Worm (Caenorhabditis elegans) whole organism, L1 larva: Measurements from ENCODE around the gene oig-3.

ENCODE experiments used
- C04F5.9 ChIP-seq: sonication (generic microtip); optimal IDR thresholded peaks from 2 replicates; lab custom pipeline; 2016; ENCODE audit warnings: missing genetic modification characterization, missing compliant biosample characterization
- C34B4.2 ChIP-seq: sonication (generic microtip); optimal IDR thresholded peaks from 2 replicates; lab custom pipeline; 2017; ENCODE audit warnings: mild to moderate bottlenecking, missing genetic modification characterization, missing compliant biosample characterization
- alr-1 ChIP-seq: fragments of 200-800 bp; sonication (Bioruptor generic); optimal IDR thresholded peaks from 2 replicates; lab custom pipeline; 2018; ENCODE audit warnings: borderline replicate concordance, mild to moderate bottlenecking, missing genetic modification characterization, missing compliant biosample characterization
- ama-1 ChIP-seq: fragments of 150-350 bp; optimal IDR thresholded peaks from 2 replicates; lab custom pipeline; 2014
- ceh-63 ChIP-seq: fragments of 200-800 bp; sonication (Bioruptor generic); optimal IDR thresholded peaks from 2 replicates; lab custom pipeline; 2018; ENCODE audit warnings: mild to moderate bottlenecking, missing genetic modification characterization, missing compliant biosample characterization
- dpl-1 ChIP-seq, 3 experiments: fragments of 150-350 bp in 2 of 3; sonication (generic microtip) in 1 of 3; optimal IDR thresholded peaks; 2 replicates each; lab custom pipeline; 2014 to 2017; ENCODE audit warnings: missing biosample characterization in 3 of 3, missing genetic modification characterization in 3 of 3, missing genetic modification reagents in 3 of 3
- efl-3 ChIP-seq: fragments of 200-800 bp; sonication (Bioruptor generic); optimal IDR thresholded peaks from 2 replicates; lab custom pipeline; 2018; ENCODE audit warnings: mild to moderate bottlenecking, missing genetic modification characterization, missing compliant biosample characterization
- egl-27 ChIP-seq, 2 experiments: fragments of 150-350 bp in 1 of 2; sonication (generic microtip); optimal IDR thresholded peaks; 3 replicates each; lab custom pipeline; 2017 to 2018; ENCODE audit warnings: missing biosample characterization in 2 of 2, missing genetic modification characterization in 2 of 2, missing genetic modification reagents in 2 of 2
- elt-3 ChIP-seq, 6 experiments: fragments of 150-350 bp in 1 of 6; sonication (generic microtip); optimal IDR thresholded peaks; 2 replicates each; lab custom pipeline; 2017 to 2018; ENCODE audit warnings: missing biosample characterization in 6 of 6, missing genetic modification characterization in 6 of 6, inconsistent platforms in 1 of 6
- fkh-10 ChIP-seq: sonication (generic microtip); optimal IDR thresholded peaks from 2 replicates; lab custom pipeline; 2017; ENCODE audit warnings: missing biosample characterization, missing genetic modification reagents, missing genetic modification characterization
- fkh-4 ChIP-seq: sonication (generic microtip); optimal IDR thresholded peaks from 2 replicates; lab custom pipeline; 2016; ENCODE audit warnings: missing compliant biosample characterization, missing genetic modification characterization, borderline replicate concordance
- fos-1 ChIP-seq: fragments of 150-350 bp; optimal IDR thresholded peaks from 2 replicates; lab custom pipeline; 2014; ENCODE audit warnings: missing biosample characterization, missing genetic modification characterization
- hpl-2 ChIP-seq: fragments of 150-350 bp; optimal IDR thresholded peaks from 2 replicates; lab custom pipeline; 2014; ENCODE audit warnings: missing biosample characterization, missing genetic modification reagents, missing genetic modification characterization
- irx-1 ChIP-seq: sonication (generic microtip); optimal IDR thresholded peaks from 2 replicates; lab custom pipeline; 2016; ENCODE audit warnings: missing genetic modification characterization, missing compliant biosample characterization
- isw-1 ChIP-seq: fragments of 200-800 bp; sonication (Bioruptor generic); IDR thresholded peaks from 2 replicates; pipeline ENCODE4 v1.3.6; 2022; ENCODE audit warnings: missing genetic modification characterization, missing compliant biosample characterization
- jun-1 ChIP-seq: fragments of 150-350 bp; optimal IDR thresholded peaks from 2 replicates; lab custom pipeline; 2014; ENCODE audit warnings: missing biosample characterization, missing genetic modification reagents, missing genetic modification characterization
- lin-39 ChIP-seq: fragments of 150-350 bp; optimal IDR thresholded peaks from 2 replicates; lab custom pipeline; 2014; ENCODE audit warnings: missing biosample characterization, missing genetic modification reagents, missing genetic modification characterization
- mef-2 ChIP-seq: fragments of 150-350 bp; optimal IDR thresholded peaks from 2 replicates; lab custom pipeline; 2014; ENCODE audit warnings: missing biosample characterization, missing genetic modification characterization
- mep-1 ChIP-seq: fragments of 150-350 bp; optimal IDR thresholded peaks from 2 replicates; lab custom pipeline; 2014; ENCODE audit warnings: missing biosample characterization, missing genetic modification characterization
- nhr-19 ChIP-seq: fragments of 200-800 bp; sonication (Bioruptor generic); conservative IDR thresholded peaks from 2 replicates; pipeline ENCODE4 v1.3.6; 2022; ENCODE audit warnings: missing genetic modification characterization, missing compliant biosample characterization
- nhr-20 ChIP-seq: sonication (generic microtip); optimal IDR thresholded peaks from 2 replicates; lab custom pipeline; 2016; ENCODE audit warnings: mild to moderate bottlenecking, missing genetic modification characterization, missing compliant biosample characterization
- nhr-76 ChIP-seq: sonication (generic microtip); optimal IDR thresholded peaks from 2 replicates; lab custom pipeline; 2017; ENCODE audit warnings: missing biosample characterization, missing genetic modification characterization
- nhr-85 ChIP-seq: sonication (generic microtip); peaks from one replicate; lab custom pipeline; 2016; ENCODE audit warnings: missing genetic modification characterization, inconsistent platforms, missing compliant biosample characterization
- nhr-90 ChIP-seq: sonication (generic microtip); optimal IDR thresholded peaks from 2 replicates; lab custom pipeline; 2016; ENCODE audit warnings: mild to moderate bottlenecking, missing genetic modification characterization, missing compliant biosample characterization; ENCODE audit not compliant: poor library complexity
- pax-3 ChIP-seq: fragments of 200-800 bp; sonication (Bioruptor generic); optimal IDR thresholded peaks from 2 replicates; lab custom pipeline; 2018; ENCODE audit warnings: mild to moderate bottlenecking, missing genetic modification characterization, moderate library complexity, missing compliant biosample characterization
- pqm-1 ChIP-seq: sonication (generic microtip); optimal IDR thresholded peaks from 3 replicates; lab custom pipeline; 2017; ENCODE audit warnings: missing biosample characterization, missing genetic modification characterization
- snpc-4 ChIP-seq: fragments of 150-350 bp; optimal IDR thresholded peaks from 2 replicates; lab custom pipeline; 2014; ENCODE audit warnings: missing biosample characterization, missing genetic modification characterization
- sox-4 ChIP-seq: sonication (generic microtip); optimal IDR thresholded peaks from 2 replicates; lab custom pipeline; 2016; ENCODE audit warnings: missing genetic modification characterization, missing compliant biosample characterization
- sup-37 ChIP-seq: fragments of 200-800 bp; sonication (Bioruptor generic); optimal IDR thresholded peaks from 2 replicates; lab custom pipeline; 2018; ENCODE audit warnings: mild to moderate bottlenecking, missing genetic modification characterization, missing compliant biosample characterization
- swsn-7 ChIP-seq: sonication (generic microtip); optimal IDR thresholded peaks from 2 replicates; lab custom pipeline; 2016; ENCODE audit warnings: missing genetic modification characterization, missing compliant biosample characterization
- tlp-1 ChIP-seq: fragments of 150-350 bp; optimal IDR thresholded peaks from 2 replicates; lab custom pipeline; 2014; ENCODE audit warnings: missing biosample characterization, missing genetic modification characterization
- unc-30 ChIP-seq: sonication (generic microtip); optimal IDR thresholded peaks from 2 replicates; lab custom pipeline; 2017; ENCODE audit warnings: missing biosample characterization, missing genetic modification characterization
- unc-86 ChIP-seq: sonication (generic microtip); optimal IDR thresholded peaks from 2 replicates; lab custom pipeline; 2016; ENCODE audit warnings: missing genetic modification characterization, missing compliant biosample characterization
- unc-98 ChIP-seq: fragments of 200-800 bp; sonication (Bioruptor generic); IDR thresholded peaks from 2 replicates; pipeline ENCODE4 v1.3.6; 2022; ENCODE audit warnings: missing genetic modification characterization, missing compliant biosample characterization
- vab-15 ChIP-seq: sonication (generic microtip); optimal IDR thresholded peaks from 2 replicates; lab custom pipeline; 2017; ENCODE audit warnings: missing genotype, mild to moderate bottlenecking, missing genetic modification characterization, missing compliant biosample characterization
- zag-1 ChIP-seq: fragments of 150-350 bp; optimal IDR thresholded peaks from 2 replicates; lab custom pipeline; 2014; ENCODE audit warnings: missing biosample characterization, missing genetic modification characterization
- ztf-11 ChIP-seq, 2 experiments: sonication (generic microtip); optimal IDR thresholded peaks; 2 replicates each; lab custom pipeline; 2016 to 2017; ENCODE audit warnings: missing genetic modification characterization in 2 of 2, missing biosample characterization in 1 of 2, missing compliant biosample characterization in 1 of 2
- ztf-4 ChIP-seq: fragments of 150-350 bp; optimal IDR thresholded peaks from 2 replicates; lab custom pipeline; 2014; ENCODE audit warnings: missing biosample characterization, missing genetic modification characterization

Gene oig-3

ce11 chrV:14707958-14708357 is 21.5 kb upstream of the oig-3 start, which contains the start of gene R08A2.9:
Gene R08A2.9, plus strand, starts transcription at chrV:14708258.
- TF ChIP-seq alr-1 (tag; lab: Kevin White, UChicago), result no peak
- TF ChIP-seq hpl-2, result no peak
- TF ChIP-seq unc-86 (tag; lab: Kevin White, UChicago), result no peak
- TF ChIP-seq ztf-4 (tag; lab: Kevin White, UChicago), result no peak
- TF ChIP-seq efl-3 (GFP tag; lab: Kevin White, UChicago), result no peak
- TF ChIP-seq ztf-11 (tag; optimal IDR thresholded peaks at IDR 0.05; lab: Kevin White, UChicago), result no peak
- no peak for TF ChIP-seq nhr-90
- TF ChIP-seq jun-1 (tag; lab: Kevin White, UChicago), result no peak
- no peak for TF ChIP-seq sup-37
- no peak for TF ChIP-seq zag-1 (tag; lab: Kevin White, UChicago)

- TF ChIP-seq mef-2 (tag; lab: Kevin White, UChicago) (no peak), nhr-85 (tag; lab: Kevin White, UChicago) (no peak), dpl-1 (GFP tag; optimal IDR thresholded peaks at IDR 0.05; lab: Kevin White, UChicago) (no peak), ceh-63 (GFP tag; lab: Kevin White, UChicago) (no peak), ama-1 (lab: Kevin White, UChicago) (no peak), C34B4.2 (tag; lab: Kevin White, UChicago) (no peak), efl-3 (GFP tag; lab: Kevin White, UChicago) (no peak), egl-27 (tag; optimal IDR thresholded peaks at IDR 0.05; lab: Kevin White, UChicago) (no peak), fkh-4 (tag; lab: Kevin White, UChicago) (no peak), unc-98 (GFP tag; lab: Robert Waterston, UW) (no peak), mep-1 (tag; lab: Kevin White, UChicago) (no peak), lin-39 (no peak)
These were observed 18.4 kb upstream of the oig-3 start, which contains the start of gene ssp-33 for ce11 chrV:14711077-14711476. Gene ssp-33, plus strand, starts transcription at chrV:14711377.

ce11 chrV:14712316-14712715 is 17.1 kb upstream of the oig-3 start, which contains the start of gene R08A2.5:
Gene R08A2.5, plus strand, starts transcription at chrV:14712616.
- TF ChIP-seq unc-86 (tag; lab: Kevin White, UChicago) (no peak), vab-15 (tag; lab: Kevin White, UChicago) (no peak), isw-1 (no peak), nhr-19 (GFP tag; lab: Robert Waterston, UW) (no peak), nhr-20 (tag; lab: Kevin White, UChicago) (no peak), unc-30 (tag; lab: Kevin White, UChicago) (no peak), nhr-76 (no peak), swsn-7 (tag; lab: Kevin White, UChicago) (no peak), irx-1 (tag; lab: Kevin White, UChicago) (no peak), nhr-90 (no peak), fos-1 (tag; lab: Kevin White, UChicago) (no peak), pax-3 (tag; lab: Kevin White, UChicago) (no peak), jun-1 (tag; lab: Kevin White, UChicago) (no peak), elt-3 (tag; optimal IDR thresholded peaks at IDR 0.05; lab: Kevin White, UChicago) (no peak), fkh-10 (GFP tag; lab: Kevin White, UChicago) (no peak)
- TF ChIP-seq, all 84 proteins: peak for 0

- TF ChIP-seq pqm-1, result no peak
- TF ChIP-seq snpc-4 (tag; lab: Kevin White, UChicago), result no peak
- TF ChIP-seq tlp-1 (tag; lab: Kevin White, UChicago), result no peak
- no peak for TF ChIP-seq nhr-19 (GFP tag; lab: Robert Waterston, UW)
- TF ChIP-seq pax-3 (tag; lab: Kevin White, UChicago), result no peak
- no peak for TF ChIP-seq ceh-63 (GFP tag; lab: Kevin White, UChicago)
- no peak for TF ChIP-seq C04F5.9 (tag; lab: Kevin White, UChicago)
- TF ChIP-seq jun-1 (tag; lab: Kevin White, UChicago), result no peak
- TF ChIP-seq unc-30 (tag; lab: Kevin White, UChicago), result no peak
- TF ChIP-seq sox-4 (tag; lab: Kevin White, UChicago), result no peak
- no peak for TF ChIP-seq unc-86 (tag; lab: Kevin White, UChicago)
- no peak for TF ChIP-seq lin-39
- TF ChIP-seq mef-2 (tag; lab: Kevin White, UChicago), result no peak
These were observed 13.8 kb upstream of the oig-3 start, which contains the start of gene R08A2.2 for ce11 chrV:14715608-14716007. Gene R08A2.2, minus strand, starts transcription at chrV:14715708.
